Fruit fly (Drosophila melanogaster) whole organism, embryonic: ENCODE measurements around the gene Paris.

Source experiments
- Atf6 ChIP-seq: fragments of 200-800 bp; sonication (Bioruptor generic); IDR thresholded peaks from 2 replicates; pipeline ENCODE4 v1.3.6; 2022; ENCODE audit warnings: missing biosample characterization, missing genetic modification characterization
- Blimp-1 ChIP-seq: fragments of 200-800 bp; sonication (Bioruptor generic); optimal IDR thresholded peaks from 3 replicates; lab custom pipeline; 2018; ENCODE audit warnings: missing biosample characterization, missing genetic modification characterization, mild to moderate bottlenecking, moderate library complexity, missing genetic modification reagents
- CG10209 ChIP-seq: fragments of 200-800 bp; sonication (Bioruptor generic); optimal IDR thresholded peaks from 3 replicates; lab custom pipeline; 2017; ENCODE audit warnings: missing biosample characterization, mild to moderate bottlenecking, missing genetic modification characterization, missing genetic modification reagents
- CG12236 ChIP-seq: fragments of 200-800 bp; sonication (Bioruptor generic); optimal IDR thresholded peaks from 2 replicates; lab custom pipeline; 2016; ENCODE audit warnings: missing biosample characterization, missing genetic modification characterization
- CG12659 ChIP-seq: fragments of 200-800 bp; sonication (Bioruptor generic); optimal IDR thresholded peaks from 3 replicates; lab custom pipeline; 2017; ENCODE audit warnings: mild to moderate bottlenecking, missing biosample characterization, missing genetic modification reagents, missing genetic modification characterization
- CG12769 ChIP-seq: fragments of 200-800 bp; sonication (Bioruptor generic); optimal IDR thresholded peaks from 2 replicates; lab custom pipeline; 2019; ENCODE audit warnings: missing biosample characterization, mild to moderate bottlenecking, missing genetic modification characterization, moderate library complexity
- CG13287 ChIP-seq: fragments of 200-800 bp; sonication (Bioruptor generic); IDR thresholded peaks from 2 replicates; pipeline ENCODE4 v1.3.6; 2022; ENCODE audit warnings: missing biosample characterization, missing genetic modification characterization; ENCODE audit not compliant: partially characterized antibody
- CG14441 ChIP-seq: fragments of 200-800 bp; sonication (Bioruptor generic); IDR thresholded peaks from 2 replicates; pipeline ENCODE4 v1.3.6; 2022; ENCODE audit warnings: missing biosample characterization, missing genetic modification characterization
- CG14965 ChIP-seq: fragments of 200-800 bp; sonication (Bioruptor generic); optimal IDR thresholded peaks from 2 replicates; lab custom pipeline; 2016; ENCODE audit warnings: missing biosample characterization, missing genetic modification characterization, borderline replicate concordance
- CG17359 ChIP-seq: fragments of 200-800 bp; sonication (Bioruptor generic); optimal IDR thresholded peaks from 3 replicates; lab custom pipeline; 2018; ENCODE audit warnings: missing biosample characterization, mild to moderate bottlenecking, missing genetic modification characterization, moderate library complexity
- CG17829 ChIP-seq: fragments of 200-800 bp; optimal IDR thresholded peaks from 2 replicates; lab custom pipeline; 2019; ENCODE audit warnings: missing biosample characterization, mild to moderate bottlenecking, missing genetic modification characterization, moderate library complexity
- CG18262 ChIP-seq: fragments of 200-800 bp; optimal IDR thresholded peaks from 3 replicates; lab custom pipeline; 2019; ENCODE audit warnings: missing biosample characterization, mild to moderate bottlenecking, missing genetic modification characterization, moderate library complexity
- CG33557 ChIP-seq: fragments of 200-800 bp; sonication (Bioruptor generic); optimal IDR thresholded peaks from 2 replicates; lab custom pipeline; 2019; ENCODE audit warnings: missing biosample characterization, mild to moderate bottlenecking, missing genetic modification characterization, moderate library complexity
- CG34422 ChIP-seq: fragments of 200-800 bp; sonication (Bioruptor generic); IDR thresholded peaks from 3 replicates; pipeline ENCODE4 v1.3.6; 2022; ENCODE audit warnings: missing biosample characterization, missing genetic modification characterization
- CG4282 ChIP-seq: fragments of 200-800 bp; sonication (Bioruptor generic); optimal IDR thresholded peaks from 2 replicates; lab custom pipeline; 2016; ENCODE audit warnings: missing biosample characterization, missing genetic modification characterization
- CG5953 ChIP-seq: fragments of 200-800 bp; sonication (Bioruptor generic); IDR thresholded peaks from 2 replicates; pipeline ENCODE4 v1.3.6; 2022; ENCODE audit warnings: missing biosample characterization, missing genetic modification characterization
- CG7839 ChIP-seq: fragments of 200-800 bp; sonication (Bioruptor generic); optimal IDR thresholded peaks from 3 replicates; lab custom pipeline; 2018; ENCODE audit warnings: missing biosample characterization, mild to moderate bottlenecking, missing genetic modification characterization, moderate library complexity
- CG9797 ChIP-seq: fragments of 200-800 bp; sonication (Bioruptor generic); optimal IDR thresholded peaks from 3 replicates; lab custom pipeline; 2018; ENCODE audit warnings: missing biosample characterization, mild to moderate bottlenecking, missing genetic modification characterization
- CHES-1-like ChIP-seq: fragments of 200-800 bp; sonication (Bioruptor generic); optimal IDR thresholded peaks from 2 replicates; lab custom pipeline; 2016; ENCODE audit warnings: missing biosample characterization, missing genetic modification characterization
- Dip3 ChIP-seq: fragments of 200-800 bp; sonication (Bioruptor generic); optimal IDR thresholded peaks from 3 replicates; lab custom pipeline; 2016; ENCODE audit warnings: missing biosample characterization, missing genetic modification characterization
- Dp ChIP-seq: fragments of 200-800 bp; sonication (Bioruptor generic); optimal IDR thresholded peaks from 2 replicates; lab custom pipeline; 2018; ENCODE audit warnings: missing biosample characterization, mild to moderate bottlenecking, missing genetic modification characterization, moderate library complexity
- Hr39 ChIP-seq: fragments of >200 bp; optimal IDR thresholded peaks from 2 replicates; lab custom pipeline; 2017
- Max ChIP-seq: fragments of 200-800 bp; sonication (Bioruptor generic); optimal IDR thresholded peaks from 2 replicates; lab custom pipeline; 2016; ENCODE audit warnings: missing biosample characterization, mild to moderate bottlenecking, missing genetic modification characterization
- Myb ChIP-seq: fragments of 200-800 bp; sonication (Bioruptor generic); optimal IDR thresholded peaks from 2 replicates; lab custom pipeline; 2016; ENCODE audit warnings: missing biosample characterization, missing genetic modification characterization
- NC2β ChIP-seq: fragments of 200-800 bp; sonication (Bioruptor generic); optimal IDR thresholded peaks from 2 replicates; lab custom pipeline; 2016; ENCODE audit warnings: missing biosample characterization, missing genetic modification characterization
- NFAT ChIP-seq: fragments of 200-800 bp; sonication (Bioruptor generic); IDR thresholded peaks from 2 replicates; pipeline ENCODE4 v1.3.6; 2022; ENCODE audit warnings: missing biosample characterization, missing genetic modification characterization
- Neu2 ChIP-seq: fragments of 200-800 bp; sonication (Bioruptor generic); optimal IDR thresholded peaks from 3 replicates; lab custom pipeline; 2016; ENCODE audit warnings: missing biosample characterization, missing genetic modification characterization, borderline replicate concordance
- Ravus ChIP-seq: fragments of 200-800 bp; sonication (Bioruptor generic); IDR thresholded peaks from 2 replicates; pipeline ENCODE4 v1.3.6; 2022; ENCODE audit warnings: missing biosample characterization, missing genetic modification characterization
- Xrp1 ChIP-seq: fragments of 200-800 bp; sonication (Bioruptor generic); IDR thresholded peaks from 2 replicates; pipeline ENCODE4 v1.3.6; 2022; ENCODE audit warnings: missing biosample characterization, missing genetic modification characterization
- chif ChIP-seq, 2 experiments: fragments of 200-800 bp; sonication (Bioruptor generic); optimal IDR thresholded peaks; 3 replicates each; lab custom pipeline; 2016; ENCODE audit warnings: missing biosample characterization in 2 of 2, missing genetic modification characterization in 2 of 2
- crc ChIP-seq: fragments of 200-800 bp; sonication (Bioruptor generic); optimal IDR thresholded peaks from 2 replicates; lab custom pipeline; 2016; ENCODE audit warnings: missing biosample characterization, missing genetic modification characterization
- disco-r ChIP-seq: fragments of 200-800 bp; sonication (Bioruptor generic); optimal IDR thresholded peaks from 2 replicates; lab custom pipeline; 2016; ENCODE audit warnings: missing biosample characterization, missing genetic modification characterization
- dpn ChIP-seq, 2 experiments: fragments of 200-800 bp; sonication (Bioruptor generic); optimal IDR thresholded peaks; 3 replicates each; lab custom pipeline; 2016; ENCODE audit warnings: missing biosample characterization in 2 of 2, missing genetic modification characterization in 2 of 2
- eve ChIP-seq, 2 experiments: fragments of >200 bp; optimal IDR thresholded peaks; 2 replicates each; lab custom pipeline; 2017; ENCODE audit warnings: missing biosample characterization in 2 of 2, missing genetic modification characterization in 2 of 2
- eyg ChIP-seq: fragments of 200-800 bp; sonication (Bioruptor generic); optimal IDR thresholded peaks from 3 replicates; lab custom pipeline; 2016; ENCODE audit warnings: missing biosample characterization, missing genetic modification characterization
- fd96Cb ChIP-seq: fragments of 200-800 bp; sonication (Bioruptor generic); optimal IDR thresholded peaks from 2 replicates; lab custom pipeline; 2018; ENCODE audit warnings: missing biosample characterization, mild to moderate bottlenecking, missing genetic modification characterization, moderate library complexity
- gfzf ChIP-seq: fragments of 200-800 bp; sonication (Bioruptor generic); optimal IDR thresholded peaks from 2 replicates; lab custom pipeline; 2016; ENCODE audit warnings: missing biosample characterization, mild to moderate bottlenecking, missing genetic modification characterization, moderate library complexity
- her ChIP-seq: fragments of 200-800 bp; sonication (Bioruptor generic); optimal IDR thresholded peaks from 2 replicates; lab custom pipeline; 2016; ENCODE audit warnings: missing biosample characterization, missing genetic modification characterization
- insv ChIP-seq, 2 experiments: fragments of 200-800 bp; sonication (Bioruptor generic); optimal IDR thresholded peaks; 3 replicates each; lab custom pipeline; 2016 to 2018; ENCODE audit warnings: missing biosample characterization in 2 of 2, missing genetic modification characterization in 2 of 2
- inv ChIP-seq: fragments of 200-800 bp; sonication (Bioruptor generic); IDR thresholded peaks from 2 replicates; pipeline ENCODE4 v1.3.6; 2022; ENCODE audit warnings: missing biosample characterization, missing genetic modification characterization; ENCODE audit not compliant: partially characterized antibody
- ken ChIP-seq: fragments of 200-800 bp; sonication (Bioruptor generic); IDR thresholded peaks from 3 replicates; pipeline ENCODE4 v1.3.6; 2022; ENCODE audit warnings: missing biosample characterization, missing genetic modification characterization
- lov ChIP-seq, 2 experiments: fragments of 200-800 bp in 1 of 2; fragments of >200 bp in 1 of 2; sonication (Bioruptor generic) in 1 of 2; IDR thresholded peaks in 1 of 2; optimal IDR thresholded peaks in 1 of 2; 2 replicates in 1 of 2; 3 replicates in 1 of 2; pipeline versions ENCODE4 v1.3.6 to Lab custom; 2017 to 2022; ENCODE audit warnings: missing biosample characterization in 1 of 2, missing genetic modification characterization in 1 of 2
- org-1 ChIP-seq: fragments of 200-800 bp; sonication (Bioruptor generic); optimal IDR thresholded peaks from 2 replicates; lab custom pipeline; 2017; ENCODE audit warnings: missing biosample characterization, missing genetic modification characterization
- pho ChIP-seq: fragments of 200-800 bp; sonication (Bioruptor generic); optimal IDR thresholded peaks from 2 replicates; lab custom pipeline; 2016; ENCODE audit warnings: missing biosample characterization, missing genetic modification characterization
- row ChIP-seq: fragments of 200-800 bp; sonication (Bioruptor generic); IDR thresholded peaks from 3 replicates; pipeline ENCODE4 v1.3.6; 2022; ENCODE audit warnings: missing biosample characterization, missing genetic modification characterization
- sob ChIP-seq: fragments of 200-800 bp; sonication (Bioruptor generic); IDR thresholded peaks from 2 replicates; pipeline ENCODE4 v1.3.6; 2022; ENCODE audit warnings: missing biosample characterization, missing genetic modification characterization
- sqz ChIP-seq: fragments of 200-800 bp; sonication (Bioruptor generic); optimal IDR thresholded peaks from 3 replicates; lab custom pipeline; 2018; ENCODE audit warnings: missing biosample characterization, mild to moderate bottlenecking, missing genetic modification characterization
- tll ChIP-seq, 2 experiments: fragments of 200-800 bp in 1 of 2; fragments of >200 bp in 1 of 2; sonication (Bioruptor generic) in 1 of 2; optimal IDR thresholded peaks; 2 replicates each; lab custom pipeline; 2017 to 2019; ENCODE audit warnings: missing biosample characterization in 2 of 2, missing genetic modification characterization in 2 of 2, mild to moderate bottlenecking in 1 of 2, moderate library complexity in 1 of 2
- usp ChIP-seq: fragments of >200 bp; optimal IDR thresholded peaks from 2 replicates; lab custom pipeline; 2017; ENCODE audit warnings: missing biosample characterization, missing genetic modification characterization

Gene Paris

DNA sequence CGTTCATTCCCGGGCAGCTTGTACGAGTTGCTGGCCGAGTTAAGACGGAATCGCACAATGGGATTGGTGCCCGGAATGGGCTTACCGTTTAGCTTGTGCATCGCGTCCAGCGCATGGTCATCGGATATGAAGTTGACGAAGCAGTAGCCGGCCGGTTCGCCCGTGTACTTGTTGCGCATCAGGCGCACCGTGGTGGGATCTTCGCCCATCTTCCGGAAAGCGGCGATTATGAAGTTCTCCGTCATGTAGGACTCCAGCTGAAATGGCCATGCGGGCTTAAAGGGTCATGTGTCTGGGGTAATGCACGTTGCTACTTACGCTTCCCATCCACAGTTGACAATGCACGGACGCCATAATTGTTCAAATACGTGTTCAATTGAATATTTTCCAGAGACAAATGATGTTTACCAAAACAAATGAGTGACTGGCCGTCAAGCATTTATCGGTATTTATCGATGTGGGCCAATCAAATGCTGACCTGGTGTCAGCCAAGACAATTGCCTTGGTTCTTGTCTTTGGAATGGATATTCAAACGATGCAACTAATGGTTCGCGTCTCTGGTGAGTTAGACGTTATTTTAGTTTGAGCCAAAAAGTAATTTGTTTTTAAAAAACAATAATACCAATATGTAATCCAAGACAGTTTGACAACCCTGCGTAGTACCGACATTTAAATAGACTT, 9.3 kb upstream of the Paris start, which contains the start of the genes Secp43 and ND-B8 (continued):
- TF ChIP-seq crc (GFP tag; lab: Kevin White, UChicago), result no peak
- TF ChIP-seq disco-r (GFP tag; lab: Kevin White, UChicago), result no peak
- no peak for TF ChIP-seq CG4282 (GFP tag; lab: Kevin White, UChicago)
- 0 out of 2 replicates have a peak, but pooled peaks have one; percentile 13 for TF ChIP-seq Atf6 (GFP tag; lab: Robert Waterston, UW)
- no peak for TF ChIP-seq CG7839 (tag; lab: Kevin White, UChicago)
- TF ChIP-seq Xrp1, result no peak
- TF ChIP-seq CG12236 (GFP tag; lab: Kevin White, UChicago), result no peak
- peak; percentile 45 for TF ChIP-seq Neu2 (GFP tag; lab: Kevin White, UChicago)
- no peak for TF ChIP-seq CG14441 (GFP tag; lab: Robert Waterston, UW)
- peak; percentile 37; the same call in 1 of the 2 replicates for TF ChIP-seq sob (GFP tag; lab: Robert Waterston, UW)
- TF ChIP-seq CG18262, result no peak
- TF ChIP-seq CHES-1-like, result peak; percentile 46
- no peak for TF ChIP-seq sqz (GFP tag; lab: Kevin White, UChicago)
- TF ChIP-seq Hr39 (lab: Kevin White, UChicago), result no peak
- no peak for TF ChIP-seq Dip3 (GFP tag; lab: Kevin White, UChicago)
- no peak for TF ChIP-seq eyg (GFP tag; lab: Kevin White, UChicago)
- peak; percentile 61 for TF ChIP-seq Dp
- TF ChIP-seq Ravus (GFP tag; lab: Robert Waterston, UW), result no peak
- peak in 1 of 2 experiments; percentile 18 for TF ChIP-seq insv (GFP tag; optimal IDR thresholded peaks at IDR 0.05; lab: Kevin White, UChicago)
- no peak for TF ChIP-seq CG33557
- peak; percentile 63; the same call in 1 of the 2 replicates for TF ChIP-seq inv (GFP tag; lab: Robert Waterston, UW)
- TF ChIP-seq org-1 (GFP tag; lab: Kevin White, UChicago), result no peak
- TF ChIP-seq ken (GFP tag; lab: Robert Waterston, UW), result no peak
- no peak for TF ChIP-seq CG14965 (GFP tag; lab: Kevin White, UChicago)
- TF ChIP-seq CG13287 (GFP tag; lab: Robert Waterston, UW), result peak; percentile 82
- no peak for TF ChIP-seq NC2β
- TF ChIP-seq lov (optimal IDR thresholded peaks at IDR 0.05; lab: Kevin White, UChicago), result no peak
- no peak for TF ChIP-seq lov (GFP tag; IDR thresholded peaks at IDR 0.05; lab: Robert Waterston, UW)
- TF ChIP-seq row (GFP tag; lab: Robert Waterston, UW), result 0 out of 3 replicates have a peak, but pooled peaks have one; percentile 8
- TF ChIP-seq eve (GFP tag; optimal IDR thresholded peaks at IDR 0.05; lab: Kevin White, UChicago), result no peak
- no peak for TF ChIP-seq chif (GFP tag; optimal IDR thresholded peaks at IDR 0.05; lab: Kevin White, UChicago)
- peak; percentile 69 for TF ChIP-seq CG12659 (GFP tag; lab: Kevin White, UChicago)
- TF ChIP-seq her (GFP tag; lab: Kevin White, UChicago), result no peak
- no peak for TF ChIP-seq Max
- peak; percentile 99 for TF ChIP-seq Myb (GFP tag; lab: Kevin White, UChicago)
- TF ChIP-seq dpn (GFP tag; optimal IDR thresholded peaks at IDR 0.05; lab: Kevin White, UChicago), result no peak
- TF ChIP-seq CG34422 (GFP tag; lab: Robert Waterston, UW), result no peak; the same call in 2 of the 3 replicates
- TF ChIP-seq pho (GFP tag; lab: Kevin White, UChicago), result no peak
- TF ChIP-seq CG17359 (tag; lab: Kevin White, UChicago), result no peak
- TF ChIP-seq tll (GFP tag; optimal IDR thresholded peaks at IDR 0.05; lab: Kevin White, UChicago), result no peak
- peak; percentile 72 for TF ChIP-seq gfzf
- TF ChIP-seq CG5953 (GFP tag; lab: Robert Waterston, UW), result no peak
- no peak for TF ChIP-seq usp (GFP tag; lab: Kevin White, UChicago)
- TF ChIP-seq CG17829, result peak; percentile 15
- TF ChIP-seq fd96Cb, result no peak
- TF ChIP-seq CG9797 (GFP tag; lab: Kevin White, UChicago), result peak; percentile 41
- no peak for TF ChIP-seq NFAT
- TF ChIP-seq CG10209, result no peak
- TF ChIP-seq Blimp-1 (GFP tag; lab: Kevin White, UChicago), result no peak
- TF ChIP-seq CG12769 (tag; lab: Kevin White, UChicago), result no peak
